Fruit fly (Drosophila melanogaster): Measurements from ENCODE around the gene CG13308.

The CG13308 gene

DNA sequence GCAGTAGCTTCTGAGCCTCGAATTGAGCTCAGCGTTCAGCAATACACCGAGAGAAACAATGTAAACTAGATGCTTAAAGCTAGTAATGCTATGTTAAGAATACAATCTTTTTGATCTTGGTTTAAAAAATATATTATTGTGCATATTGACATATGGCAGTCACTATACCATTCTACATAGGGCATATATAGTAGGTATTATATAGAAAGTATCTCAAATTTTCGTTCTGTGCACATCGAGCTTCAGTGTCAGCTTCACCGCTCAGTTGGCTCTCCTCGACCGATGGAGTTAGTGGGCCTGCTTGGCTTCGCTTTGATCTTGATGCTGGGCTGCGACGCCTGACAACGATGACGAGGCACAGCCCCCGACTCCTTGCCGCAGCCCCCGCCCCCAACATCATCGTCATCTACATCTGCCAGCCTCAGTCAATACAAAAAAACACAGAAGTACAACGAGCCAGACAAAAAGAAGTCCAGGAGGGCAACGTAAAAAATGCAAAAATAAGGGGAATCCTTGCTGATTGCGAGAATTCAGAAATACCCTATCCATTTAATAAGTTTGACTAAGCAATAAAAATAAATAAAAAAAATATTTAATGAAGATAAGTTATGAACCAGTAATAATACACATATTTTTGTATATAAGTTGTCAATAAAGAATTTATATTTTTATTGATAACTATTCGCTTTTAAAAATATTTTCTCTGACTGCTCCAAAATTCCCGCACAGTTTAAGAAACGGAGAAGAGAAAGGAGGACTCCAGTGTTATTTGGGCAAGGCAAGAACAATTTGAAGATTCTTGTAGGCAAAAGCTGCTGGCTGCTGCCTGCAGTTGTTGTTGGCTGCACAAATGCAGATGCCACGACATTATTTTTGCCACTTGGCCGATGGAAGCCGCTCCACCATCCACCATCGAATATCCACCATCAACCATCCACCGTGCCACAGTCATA, 13.6 kb downstream of the CG13308 start (continued):
- peak; percentile 87 for TF ChIP-seq vri (GFP tag; optimal IDR thresholded peaks at IDR 0.05)
- TF ChIP-seq CG10631 (GFP tag; optimal IDR thresholded peaks at IDR 0.05), result peak; percentile 92
- peak; percentile 74 for TF ChIP-seq CG4318 (GFP tag; optimal IDR thresholded peaks at IDR 0.05)
- TF ChIP-seq Met (GFP tag; optimal IDR thresholded peaks at IDR 0.05), result peak; percentile 86
- peak; percentile 80 for TF ChIP-seq CG16779 (tag; optimal IDR thresholded peaks at IDR 0.05)
- TF ChIP-seq Ets96B (tag; optimal IDR thresholded peaks at IDR 0.05), result peak; percentile 96
- TF ChIP-seq Hr39 (GFP tag; optimal IDR thresholded peaks at IDR 0.05), result peak; percentile 78
- TF ChIP-seq svp (GFP tag), result peak; percentile 95
- TF ChIP-seq ss (GFP tag; optimal IDR thresholded peaks at IDR 0.05), result peak; percentile 91 to 93
- peak; percentile 95 for TF ChIP-seq CG3032 (tag; optimal IDR thresholded peaks at IDR 0.05)
- TF ChIP-seq Hr38 (GFP tag; optimal IDR thresholded peaks at IDR 0.05), result no peak
- peak; percentile 92 for TF ChIP-seq CG6808 (GFP tag; optimal IDR thresholded peaks at IDR 0.05)
- peak; percentile 74 for TF ChIP-seq Hr4 (GFP tag; optimal IDR thresholded peaks at IDR 0.05)
- peak; percentile 88 for TF ChIP-seq achi (GFP tag; optimal IDR thresholded peaks at IDR 0.05)
- peak; percentile 78 for TF ChIP-seq Sox15 (GFP tag; optimal IDR thresholded peaks at IDR 0.05)
- TF ChIP-seq CG11902 (GFP tag; optimal IDR thresholded peaks at IDR 0.05), result peak; percentile 85
- TF ChIP-seq Gug (GFP tag; IDR thresholded peaks at IDR 0.05), result peak; percentile 82
- peak; percentile 91 for TF ChIP-seq esn (GFP tag; optimal IDR thresholded peaks at IDR 0.05)
- TF ChIP-seq Sox102F (GFP tag; optimal IDR thresholded peaks at IDR 0.05), result peak; percentile 82
- TF ChIP-seq CG32006 (GFP tag; optimal IDR thresholded peaks at IDR 0.05), result peak; percentile 85
- peak; percentile 98 for TF ChIP-seq Eip78C (GFP tag)
- TF ChIP-seq CG10669 (GFP tag; optimal IDR thresholded peaks at IDR 0.05), result peak; percentile 95
- peak; percentile 67 for TF ChIP-seq cyc (GFP tag; optimal IDR thresholded peaks at IDR 0.05)
- TF ChIP-seq CG34406 (GFP tag; optimal IDR thresholded peaks at IDR 0.05), result peak; percentile 85
- TF ChIP-seq Blimp-1 (GFP tag; optimal IDR thresholded peaks at IDR 0.05), result no peak
- TF ChIP-seq CG3919 (GFP tag; optimal IDR thresholded peaks at IDR 0.05), result peak; percentile 95
- TF ChIP-seq CG11294 (GFP tag; IDR thresholded peaks at IDR 0.05), result peak; percentile 63
- peak; percentile 81 for TF ChIP-seq CG7368 (GFP tag; optimal IDR thresholded peaks at IDR 0.05)
- TF ChIP-seq spab (GFP tag; optimal IDR thresholded peaks at IDR 0.05), result peak; percentile 94
- TF ChIP-seq lz (GFP tag; optimal IDR thresholded peaks at IDR 0.05), result peak; percentile 87

DNA sequence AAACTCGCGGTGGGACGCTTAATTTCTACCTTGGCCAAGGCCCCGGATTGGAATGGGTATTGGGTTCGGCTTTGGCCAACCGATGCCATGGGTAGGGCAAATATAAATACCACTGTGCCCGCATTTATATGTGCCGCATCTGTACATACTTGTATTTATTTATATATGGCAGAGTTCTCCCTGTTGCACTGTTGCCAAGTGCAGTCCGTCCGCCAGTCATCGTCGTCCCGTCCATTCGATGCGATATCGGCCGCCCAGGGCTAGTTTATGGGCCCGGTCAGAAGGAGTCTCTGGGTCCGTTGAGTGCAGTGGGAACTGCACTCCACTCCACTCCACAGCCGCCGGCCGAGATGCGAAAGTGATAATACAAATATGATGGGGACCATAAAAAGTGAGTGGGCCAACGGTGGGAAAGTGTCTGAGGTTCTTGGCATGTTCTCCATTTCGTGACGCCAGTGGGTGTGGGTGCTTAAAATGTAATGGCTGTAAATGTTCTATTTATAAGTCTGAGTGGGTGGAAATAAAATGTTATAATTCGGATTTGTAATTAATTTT, 14.6 kb downstream of the CG13308 start:
- TF ChIP-seq eg (GFP tag; IDR thresholded peaks at IDR 0.05), result 0 out of 3 replicates have a peak, but pooled peaks have one; percentile 15
- TF ChIP-seq CG6163 (GFP tag; IDR thresholded peaks at IDR 0.05), result no peak
- peak; percentile 45 for TF ChIP-seq CG6808 (GFP tag; optimal IDR thresholded peaks at IDR 0.05)
- TF ChIP-seq dac (GFP tag; optimal IDR thresholded peaks at IDR 0.05), result no peak
- no peak for TF ChIP-seq CG7368 (GFP tag; optimal IDR thresholded peaks at IDR 0.05)
- TF ChIP-seq Hr39 (GFP tag; optimal IDR thresholded peaks at IDR 0.05), result no peak
- TF ChIP-seq Blimp-1 (GFP tag; optimal IDR thresholded peaks at IDR 0.05), result peak; percentile 91
- no peak for TF ChIP-seq cyc (GFP tag; optimal IDR thresholded peaks at IDR 0.05)
- no peak for TF ChIP-seq CG4318 (GFP tag; optimal IDR thresholded peaks at IDR 0.05)
- TF ChIP-seq acj6 (GFP tag; optimal IDR thresholded peaks at IDR 0.05), result no peak
- TF ChIP-seq Eip93F (GFP tag; optimal IDR thresholded peaks at IDR 0.05), result no peak
- TF ChIP-seq CG1621 (tag; optimal IDR thresholded peaks at IDR 0.05), result peak; percentile 6
- TF ChIP-seq Hr4 (GFP tag; optimal IDR thresholded peaks at IDR 0.05), result no peak
- peak; percentile 7 for TF ChIP-seq dsx (GFP tag; optimal IDR thresholded peaks at IDR 0.05; ENCODE audit: poor library complexity, severe bottlenecking)
- no peak for TF ChIP-seq Eip75B (GFP tag; optimal IDR thresholded peaks at IDR 0.05)
- no peak for TF ChIP-seq esn (GFP tag; optimal IDR thresholded peaks at IDR 0.05)
